Fruit fly (Drosophila melanogaster) Kc167 (cell line): ENCODE measurements around the gene Ssdp.

Source experiments
- Myc ChIP-seq: fragments of >200 bp; optimal IDR thresholded peaks from 2 replicates; lab custom pipeline; 2017; ENCODE audit warnings: missing external identifiers
- Sin3A ChIP-seq: fragments of >200 bp; optimal IDR thresholded peaks from 2 replicates; lab custom pipeline; 2018; ENCODE audit warnings: missing external identifiers

dm6 chr3R:18223434-18223833, 24.0 kb upstream of the Ssdp start, which contains the start of the genes mTerf5 and Non3:
- TF ChIP-seq Sin3A (no peak), Myc (lab: Kevin White, UChicago) (no peak)
